Fruit fly (Drosophila melanogaster) whole organism, wandering third instar larva: ENCODE results near the gene CG7387.
A peak's percentile ranks its signal among the peaks of the same experiment; 100 is the strongest.

Experiments
- Abd-B ChIP-seq: fragments of >200 bp; optimal IDR thresholded peaks from 2 replicates; lab custom pipeline; 2017; ENCODE audit warnings: missing biosample characterization, missing genetic modification characterization
- CG32264 ChIP-seq: fragments of 200-800 bp; sonication (Bioruptor generic); optimal IDR thresholded peaks from 2 replicates; lab custom pipeline; 2016; ENCODE audit warnings: missing biosample characterization, missing genetic modification characterization
- CrebA ChIP-seq: fragments of 200-800 bp; sonication (Bioruptor generic); optimal IDR thresholded peaks from 2 replicates; lab custom pipeline; 2016; ENCODE audit warnings: missing biosample characterization, mild to moderate bottlenecking, missing genetic modification characterization, borderline replicate concordance
- Dfd ChIP-seq: fragments of >200 bp; optimal IDR thresholded peaks from 2 replicates; lab custom pipeline; 2017; ENCODE audit warnings: missing biosample characterization, missing genetic modification characterization
- Dif ChIP-seq: fragments of 200-275, 200-300 bp; sonication (Bioruptor generic); optimal IDR thresholded peaks from 2 replicates; lab custom pipeline; 2018; ENCODE audit warnings: missing biosample characterization, missing genetic modification characterization; ENCODE audit not compliant: partially characterized antibody
- GATAd ChIP-seq: sonication (Bioruptor generic); optimal IDR thresholded peaks from 2 replicates; lab custom pipeline; 2016; ENCODE audit warnings: missing biosample characterization, missing genetic modification characterization
- HLH106 ChIP-seq: fragments of 200-800 bp; optimal IDR thresholded peaks from 3 replicates; lab custom pipeline; 2019; ENCODE audit warnings: missing biosample characterization, mild to moderate bottlenecking, missing genetic modification characterization, moderate library complexity
- Hnf4 ChIP-seq: fragments of 200-800 bp; sonication (Bioruptor generic); optimal IDR thresholded peaks from 2 replicates; lab custom pipeline; 2016; ENCODE audit warnings: missing biosample characterization, mild to moderate bottlenecking, missing genetic modification characterization
- Hr78 ChIP-seq: fragments of >200 bp; optimal IDR thresholded peaks from 2 replicates; lab custom pipeline; 2017; ENCODE audit warnings: missing biosample characterization, missing genetic modification characterization
- Hr83 ChIP-seq: fragments of 200-300 bp; sonication (Bioruptor generic); optimal IDR thresholded peaks from 2 replicates; lab custom pipeline; 2016; ENCODE audit warnings: missing biosample characterization, mild to moderate bottlenecking, missing genetic modification characterization, moderate library complexity; ENCODE audit not compliant: poor library complexity, severe bottlenecking
- Jra ChIP-seq: sonication (Bioruptor generic); optimal IDR thresholded peaks from 2 replicates; lab custom pipeline; 2016; ENCODE audit warnings: missing biosample characterization, missing genetic modification characterization
- Myc ChIP-seq: fragments of >200 bp; optimal IDR thresholded peaks from 2 replicates; lab custom pipeline; 2017
- N ChIP-seq: fragments of >200 bp; optimal IDR thresholded peaks from 2 replicates; lab custom pipeline; 2018; ENCODE audit warnings: missing biosample characterization, missing external identifiers, missing genetic modification characterization
- OdsH ChIP-seq: fragments of 200-800 bp; sonication (Bioruptor generic); optimal IDR thresholded peaks from 2 replicates; lab custom pipeline; 2016; ENCODE audit warnings: missing biosample characterization, mild to moderate bottlenecking, missing genetic modification characterization
- Rel ChIP-seq, 2 experiments: fragments of 200-800 bp; sonication (Bioruptor generic) in 1 of 2; optimal IDR thresholded peaks; 2 replicates in 1 of 2; 3 replicates in 1 of 2; lab custom pipeline; 2016 to 2019; ENCODE audit warnings: mild to moderate bottlenecking in 2 of 2, missing biosample characterization in 2 of 2, missing genetic modification characterization in 2 of 2, moderate library complexity in 1 of 2
- Sp1 ChIP-seq: fragments of 200-800 bp; sonication (Bioruptor generic); optimal IDR thresholded peaks from 3 replicates; lab custom pipeline; 2019; ENCODE audit warnings: missing biosample characterization, mild to moderate bottlenecking, missing genetic modification characterization, moderate library complexity
- Vsx2 ChIP-seq: fragments of 200-300, 225-300 bp; sonication (Bioruptor generic); optimal IDR thresholded peaks from 2 replicates; lab custom pipeline; 2018; ENCODE audit warnings: missing biosample characterization, missing genetic modification characterization; ENCODE audit not compliant: partially characterized antibody
- br ChIP-seq: fragments of 200-800 bp; sonication (Bioruptor generic); optimal IDR thresholded peaks from 2 replicates; lab custom pipeline; 2016; ENCODE audit warnings: missing biosample characterization, missing genetic modification characterization
- brk ChIP-seq: fragments of 200-800 bp; sonication (Bioruptor generic); optimal IDR thresholded peaks from 2 replicates; lab custom pipeline; 2016; ENCODE audit warnings: missing biosample characterization, mild to moderate bottlenecking, missing genetic modification characterization
- dl ChIP-seq, 2 experiments: fragments of 175-275, 200-275 bp in 1 of 2; fragments of 200-275 bp in 1 of 2; sonication (Bioruptor generic); optimal IDR thresholded peaks; lab custom pipeline; 2018; ENCODE audit warnings: mild to moderate bottlenecking in 2 of 2, missing biosample characterization in 2 of 2, missing genetic modification characterization in 2 of 2, moderate library complexity in 2 of 2; ENCODE audit not compliant: partially characterized antibody in 2 of 2, insufficient read depth in 1 of 2
- dmrt93B ChIP-seq: fragments of 200-800 bp; sonication (Bioruptor generic); optimal IDR thresholded peaks from 2 replicates; lab custom pipeline; 2018; ENCODE audit warnings: missing biosample characterization, mild to moderate bottlenecking, missing genetic modification characterization
- ey ChIP-seq: fragments of 200-800 bp; sonication (Bioruptor generic); optimal IDR thresholded peaks from 2 replicates; lab custom pipeline; 2016; ENCODE audit warnings: missing biosample characterization, missing genetic modification characterization
- foxo ChIP-seq, 2 experiments: fragments of 200-800 bp; sonication (Bioruptor generic); optimal IDR thresholded peaks; 2 replicates in 1 of 2; 3 replicates in 1 of 2; lab custom pipeline; 2016 to 2017; ENCODE audit warnings: missing biosample characterization in 2 of 2, missing genetic modification characterization in 2 of 2
- fru ChIP-seq: fragments of 200-800 bp; sonication (Bioruptor generic); optimal IDR thresholded peaks from 3 replicates; lab custom pipeline; 2016; ENCODE audit warnings: missing biosample characterization, mild to moderate bottlenecking, missing genetic modification characterization
- h ChIP-seq: fragments of 200-800 bp; sonication (Bioruptor generic); optimal IDR thresholded peaks from 3 replicates; lab custom pipeline; 2016; ENCODE audit warnings: missing biosample characterization, mild to moderate bottlenecking, missing genetic modification characterization
- jim ChIP-seq: fragments of 175-275, 200-325 bp; sonication (Bioruptor generic); optimal IDR thresholded peaks from 2 replicates; lab custom pipeline; 2016; ENCODE audit warnings: missing biosample characterization, mild to moderate bottlenecking, missing genetic modification characterization
- lola ChIP-seq: fragments of >200 bp; optimal IDR thresholded peaks from 2 replicates; lab custom pipeline; 2017; ENCODE audit warnings: missing biosample characterization, missing genetic modification characterization
- pan ChIP-seq: fragments of >200 bp; optimal IDR thresholded peaks from 2 replicates; lab custom pipeline; 2017
- psq ChIP-seq: fragments of 200-800 bp; sonication (Bioruptor generic); optimal IDR thresholded peaks from 3 replicates; lab custom pipeline; 2017; ENCODE audit warnings: missing biosample characterization, mild to moderate bottlenecking, missing genetic modification characterization, moderate library complexity
- rgr ChIP-seq: fragments of 200-800 bp; sonication (Bioruptor generic); optimal IDR thresholded peaks from 3 replicates; lab custom pipeline; 2016; ENCODE audit warnings: missing biosample characterization, mild to moderate bottlenecking, missing genetic modification characterization
- sage ChIP-seq: fragments of 200-800 bp; sonication (Bioruptor generic); optimal IDR thresholded peaks from 2 replicates; lab custom pipeline; 2016; ENCODE audit warnings: missing biosample characterization, mild to moderate bottlenecking, missing genetic modification characterization
- sv ChIP-seq: fragments of 200-800 bp; sonication (Bioruptor generic); optimal IDR thresholded peaks from 3 replicates; lab custom pipeline; 2016; ENCODE audit warnings: missing biosample characterization, missing genetic modification characterization
- tai ChIP-seq: sonication (Bioruptor generic); optimal IDR thresholded peaks from 2 replicates; lab custom pipeline; 2016; ENCODE audit warnings: missing biosample characterization, missing genetic modification characterization
- usp ChIP-seq: fragments of >200 bp; optimal IDR thresholded peaks from 2 replicates; lab custom pipeline; 2017; ENCODE audit warnings: missing biosample characterization, missing genetic modification characterization
- woc ChIP-seq: sonication (Bioruptor generic); optimal IDR thresholded peaks from 2 replicates; lab custom pipeline; 2016; ENCODE audit warnings: missing biosample characterization, mild to moderate bottlenecking, missing genetic modification characterization

CG7387 gene

DNA sequence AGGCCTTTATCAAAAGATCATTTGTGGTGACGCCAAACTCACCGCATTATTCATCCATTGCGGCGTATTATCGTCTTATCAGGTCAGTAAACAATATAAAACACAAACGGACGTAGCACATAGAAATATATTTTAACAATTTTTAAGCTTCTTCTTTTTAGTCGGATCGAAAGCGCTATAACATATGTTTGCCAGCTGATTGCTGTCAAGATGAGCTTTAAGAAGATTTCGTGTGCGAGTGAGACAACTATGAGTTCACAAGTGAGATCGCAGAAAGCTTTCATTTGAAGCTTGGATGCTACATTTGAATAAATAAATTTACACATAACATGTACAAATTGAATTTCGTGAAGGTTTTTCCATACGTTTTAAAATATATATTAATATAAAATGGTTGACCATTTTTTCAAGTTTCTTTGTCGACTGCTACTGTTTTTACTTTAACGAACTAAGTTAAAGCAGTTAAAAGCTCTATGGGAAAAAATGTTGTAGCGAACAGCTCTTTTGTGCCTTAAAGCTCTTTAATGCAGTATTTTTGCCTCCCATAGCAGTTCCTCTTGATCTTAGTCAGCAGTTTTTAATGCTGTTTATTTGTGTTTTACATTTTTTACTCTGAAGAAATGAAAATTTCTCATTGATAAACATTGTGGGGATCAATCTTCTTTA lies 34.1 kb downstream of the CG7387 start, which contains the start of gene CG42445:
Gene CG42445 (minus strand): TSS at position 186 of the 666 bp plus-strand sequence.
- TF ChIP-seq jim (GFP tag; lab: Kevin White, UChicago) = no peak
- TF ChIP-seq brk (GFP tag; lab: Kevin White, UChicago) = peak; percentile 40
- peak; percentile 65 for TF ChIP-seq Dif (GFP tag; lab: Kevin White, UChicago)
- TF ChIP-seq Abd-B = no peak
- TF ChIP-seq lola (GFP tag; lab: Kevin White, UChicago) = no peak
- peak; percentile 6 for TF ChIP-seq Vsx2 (GFP tag; lab: Kevin White, UChicago)
- TF ChIP-seq psq = no peak
- TF ChIP-seq GATAd (GFP tag; lab: Kevin White, UChicago) = no peak
- TF ChIP-seq HLH106 (tag; lab: Kevin White, UChicago) = no peak
- no peak for TF ChIP-seq Sp1
- TF ChIP-seq pan (lab: Kevin White, UChicago) = no peak
- TF ChIP-seq foxo (GFP tag; optimal IDR thresholded peaks at IDR 0.05; lab: Kevin White, UChicago) = no peak
- TF ChIP-seq Dfd (GFP tag; lab: Kevin White, UChicago) = no peak
- TF ChIP-seq Hr78 (GFP tag; lab: Kevin White, UChicago) = no peak
- no peak for TF ChIP-seq usp
- no peak for TF ChIP-seq N (GFP tag; lab: Kevin White, UChicago)
- TF ChIP-seq Rel (GFP tag; optimal IDR thresholded peaks at IDR 0.05; lab: Kevin White, UChicago) = no peak
- no peak for TF ChIP-seq Rel (tag; optimal IDR thresholded peaks at IDR 0.05; lab: Kevin White, UChicago)
- peak; percentile 10 for TF ChIP-seq CrebA
- TF ChIP-seq dmrt93B (GFP tag; lab: Kevin White, UChicago) = no peak
- TF ChIP-seq tai (GFP tag; lab: Kevin White, UChicago) = no peak
- no peak for TF ChIP-seq fru
- TF ChIP-seq sage (GFP tag; lab: Kevin White, UChicago) = peak; percentile 62
- no peak for TF ChIP-seq rgr (GFP tag; lab: Kevin White, UChicago)
- TF ChIP-seq dl (GFP tag; optimal IDR thresholded peaks at IDR 0.05; lab: Kevin White, UChicago; ENCODE audit: insufficient read depth in 1 of 2, partially characterized antibody in 2 of 2) = no peak
- no peak for TF ChIP-seq Hr83 (GFP tag; lab: Kevin White, UChicago)
- no peak for TF ChIP-seq Jra (GFP tag; lab: Kevin White, UChicago)
- no peak for TF ChIP-seq Myc (lab: Kevin White, UChicago)

DNA sequence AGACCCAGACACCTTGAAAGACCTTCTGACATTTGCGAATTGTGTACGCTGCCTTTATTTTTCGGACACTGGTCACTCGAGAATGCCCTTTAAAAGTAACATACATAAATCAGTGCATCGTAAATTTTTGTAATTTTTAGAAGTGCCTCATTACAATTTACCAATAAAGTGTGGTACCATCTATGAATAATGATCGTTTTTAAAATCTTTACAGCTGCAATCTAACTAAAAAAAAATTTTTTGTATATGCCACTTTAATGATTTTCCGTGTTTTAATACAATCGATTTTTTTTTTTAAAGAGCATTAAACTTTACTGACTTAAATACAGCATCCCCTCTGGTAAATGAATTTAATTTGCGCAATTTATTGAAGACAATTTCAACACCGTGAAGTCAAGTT lies 35.8 kb downstream of the CG7387 start:
- no peak for TF ChIP-seq CrebA
- peak; percentile 5 for TF ChIP-seq Jra (GFP tag; lab: Kevin White, UChicago)
- peak; percentile 70 for TF ChIP-seq HLH106 (tag; lab: Kevin White, UChicago)
- peak; percentile 72 for TF ChIP-seq OdsH (GFP tag; lab: Kevin White, UChicago)
- TF ChIP-seq rgr (GFP tag; lab: Kevin White, UChicago) = peak; percentile 71
- peak; percentile 79 for TF ChIP-seq h (GFP tag; lab: Kevin White, UChicago)
- peak; percentile 62 for TF ChIP-seq br (GFP tag; lab: Kevin White, UChicago)
- no peak for TF ChIP-seq Abd-B
- no peak for TF ChIP-seq usp
- TF ChIP-seq ey (GFP tag; lab: Kevin White, UChicago) = peak; percentile 72
- TF ChIP-seq dmrt93B (GFP tag; lab: Kevin White, UChicago) = peak; percentile 13
- peak; percentile 51 for TF ChIP-seq sage (GFP tag; lab: Kevin White, UChicago)
- TF ChIP-seq Myc (lab: Kevin White, UChicago) = no peak
- TF ChIP-seq Sp1 = peak; percentile 68
- TF ChIP-seq Dif (GFP tag; lab: Kevin White, UChicago) = no peak
- TF ChIP-seq psq = peak; percentile 52
- TF ChIP-seq woc = peak; percentile 56
- peak in 1 of 2 experiments; percentile 67 for TF ChIP-seq foxo (GFP tag; optimal IDR thresholded peaks at IDR 0.05; lab: Kevin White, UChicago)
- peak; percentile 41 for TF ChIP-seq tai (GFP tag; lab: Kevin White, UChicago)
- peak; percentile 12 for TF ChIP-seq CG32264 (GFP tag; lab: Kevin White, UChicago)
- peak; percentile 19 for TF ChIP-seq brk (GFP tag; lab: Kevin White, UChicago)
- TF ChIP-seq sv = no peak
- peak; percentile 78 for TF ChIP-seq fru

DNA sequence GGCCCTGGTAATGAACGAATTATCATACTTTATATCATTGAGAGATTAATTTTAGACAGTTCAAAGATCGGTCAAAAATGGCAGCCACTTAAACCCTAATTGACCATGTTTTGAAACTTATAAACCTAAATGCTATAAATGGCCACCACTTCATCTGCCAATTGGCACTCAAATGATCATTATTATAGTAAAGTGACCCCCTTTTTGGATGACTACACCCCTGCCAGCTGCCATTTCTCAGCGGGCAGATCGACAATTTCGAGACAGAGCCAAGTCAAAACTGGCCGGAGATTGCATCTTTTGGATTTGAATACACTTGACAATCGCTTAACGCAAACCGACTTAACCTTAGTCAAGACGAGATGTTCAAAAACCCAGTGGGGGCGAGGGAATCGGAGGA lies 36.7 kb downstream of the CG7387 start:
- no peak for TF ChIP-seq Jra (GFP tag; lab: Kevin White, UChicago)
- TF ChIP-seq Sp1 = peak; percentile 43
- TF ChIP-seq rgr (GFP tag; lab: Kevin White, UChicago) = peak; percentile 49
- peak; percentile 6 for TF ChIP-seq Hnf4 (GFP tag; lab: Kevin White, UChicago)
- peak; percentile 48 for TF ChIP-seq ey (GFP tag; lab: Kevin White, UChicago)
- no peak for TF ChIP-seq tai (GFP tag; lab: Kevin White, UChicago)
- peak; percentile 22 for TF ChIP-seq fru
- TF ChIP-seq h (GFP tag; lab: Kevin White, UChicago) = peak; percentile 48
- no peak for TF ChIP-seq CG32264 (GFP tag; lab: Kevin White, UChicago)
- no peak for TF ChIP-seq woc
- TF ChIP-seq br (GFP tag; lab: Kevin White, UChicago) = peak; percentile 53
- TF ChIP-seq foxo (GFP tag; optimal IDR thresholded peaks at IDR 0.05; lab: Kevin White, UChicago) = peak in 1 of 2 experiments; percentile 49
- peak; percentile 31 for TF ChIP-seq HLH106 (tag; lab: Kevin White, UChicago)
- peak; percentile 43 for TF ChIP-seq OdsH (GFP tag; lab: Kevin White, UChicago)
- TF ChIP-seq, all 38 proteins: peak for 10
